Worm (Caenorhabditis elegans): ENCODE results near the gene best-16.

ce11 chrIV:7233566-7234014, 38.0 kb upstream of the best-16 start:
- no peak for TF ChIP-seq snpc-4 (tag; optimal IDR thresholded peaks at IDR 0.05)
- no peak for TF ChIP-seq lin-13 (GFP tag; optimal IDR thresholded peaks at IDR 0.05)
- TF ChIP-seq crh-2 (tag; optimal IDR thresholded peaks at IDR 0.05) = no peak
- no peak for TF ChIP-seq elt-1 (tag; optimal IDR thresholded peaks at IDR 0.05)
- no peak for TF ChIP-seq unc-62 (GFP tag; optimal IDR thresholded peaks at IDR 0.05)
- peak; percentile 21 for TF ChIP-seq lin-39 (tag; optimal IDR thresholded peaks at IDR 0.05)
- no peak for TF ChIP-seq R02D3.7 (tag; optimal IDR thresholded peaks at IDR 0.05)
- TF ChIP-seq mdl-1 (tag; optimal IDR thresholded peaks at IDR 0.05) = peak in 1 of 2 experiments; percentile 38
- no peak for TF ChIP-seq fos-1 (tag; optimal IDR thresholded peaks at IDR 0.05)
- TF ChIP-seq nhr-11 (tag; optimal IDR thresholded peaks at IDR 0.05) = no peak
- peak in 1 of 2 experiments; percentile 23 for TF ChIP-seq lsy-2 (tag; optimal IDR thresholded peaks at IDR 0.05)
- TF ChIP-seq aly-2 (tag; optimal IDR thresholded peaks at IDR 0.05) = no peak
- no peak for TF ChIP-seq gmeb-1 (tag; optimal IDR thresholded peaks at IDR 0.05)
